Worm (Caenorhabditis elegans): ENCODE data around the gene EEED8.4.

DNA sequence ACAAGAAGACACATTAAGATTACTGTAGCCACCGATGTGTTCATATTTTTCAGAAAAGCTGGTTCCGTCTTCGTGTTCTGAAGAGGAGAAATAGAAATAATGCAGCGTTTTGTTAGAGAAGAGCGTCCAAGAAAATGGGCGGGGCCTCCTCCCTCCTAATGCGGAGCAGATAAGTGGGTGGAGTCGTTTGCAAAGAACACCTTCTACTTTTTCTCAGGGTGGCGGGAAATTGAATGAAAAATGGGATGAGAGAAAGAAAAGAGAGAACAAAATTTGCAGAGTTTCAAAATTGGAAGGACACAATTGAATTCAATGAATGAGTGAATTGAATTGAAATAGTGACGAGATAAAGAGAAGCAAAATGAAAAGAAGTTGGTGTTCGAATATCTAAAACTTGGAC lies 43.5 kb upstream of the EEED8.4 start, which contains the start of gene F09E5.16:
- TF ChIP-seq flt-1 (GFP tag; IDR thresholded peaks at IDR 0.05), result no peak
- no peak for TF ChIP-seq med-1 (GFP tag; optimal IDR thresholded peaks at IDR 0.05; ENCODE audit: insufficient read depth)
- TF ChIP-seq ref-1 (GFP tag; conservative IDR thresholded peaks at IDR 0.05), result no peak
- TF ChIP-seq klf-2 (GFP tag; conservative IDR thresholded peaks at IDR 0.05), result no peak
- TF ChIP-seq ztf-29 (GFP tag; IDR thresholded peaks at IDR 0.05), result no peak
- no peak for TF ChIP-seq T22C8.4 (GFP tag; IDR thresholded peaks at IDR 0.05)
- TF ChIP-seq ztf-23 (GFP tag; IDR thresholded peaks at IDR 0.05), result no peak
- no peak for TF ChIP-seq tab-1 (GFP tag; IDR thresholded peaks at IDR 0.05)
- no peak for TF ChIP-seq cog-1 (tag; optimal IDR thresholded peaks at IDR 0.05)

Measured in whole organism, midembryonic.